Fruit fly (Drosophila melanogaster) whole organism, embryonic: Measurements from ENCODE around the gene CG4615.

Source experiments
- B-H2 ChIP-seq: fragments of 200-800 bp; sonication (Bioruptor generic); optimal IDR thresholded peaks from 2 replicates; lab custom pipeline; 2018; ENCODE audit warnings: missing biosample characterization, mild to moderate bottlenecking, missing genetic modification characterization
- CG10267 ChIP-seq: fragments of 200-800 bp; sonication (Bioruptor generic); optimal IDR thresholded peaks from 2 replicates; lab custom pipeline; 2018; ENCODE audit warnings: missing biosample characterization, mild to moderate bottlenecking, missing genetic modification characterization, moderate library complexity
- CG10274 ChIP-seq: fragments of 200-800 bp; sonication (Bioruptor generic); optimal IDR thresholded peaks from 3 replicates; lab custom pipeline; 2017; ENCODE audit warnings: missing biosample characterization, mild to moderate bottlenecking, missing genetic modification characterization
- CG10654 ChIP-seq: fragments of 200-800 bp; sonication (Bioruptor generic); optimal IDR thresholded peaks from 2 replicates; lab custom pipeline; 2016; ENCODE audit warnings: missing biosample characterization, missing genetic modification characterization
- CG14667 ChIP-seq: fragments of 200-800 bp; sonication (Bioruptor generic); IDR thresholded peaks from 2 replicates; pipeline ENCODE4 v1.3.6; 2022; ENCODE audit warnings: missing biosample characterization, missing genetic modification characterization
- CG17328 ChIP-seq: fragments of 200-800 bp; sonication (Bioruptor generic); IDR thresholded peaks from 2 replicates; pipeline ENCODE4 v1.3.6; 2022; ENCODE audit warnings: missing biosample characterization, missing genetic modification characterization
- CG17568 ChIP-seq: fragments of 200-800 bp; sonication (Bioruptor generic); optimal IDR thresholded peaks from 2 replicates; lab custom pipeline; 2018; ENCODE audit warnings: missing biosample characterization, mild to moderate bottlenecking, missing genetic modification characterization, moderate library complexity
- CG17802 ChIP-seq: fragments of 200-800 bp; sonication (Bioruptor generic); optimal IDR thresholded peaks from 2 replicates; lab custom pipeline; 2018; ENCODE audit warnings: missing biosample characterization, mild to moderate bottlenecking, missing genetic modification characterization, moderate library complexity
- CG17912 ChIP-seq: fragments of 200-800 bp; sonication (Bioruptor generic); optimal IDR thresholded peaks from 2 replicates; lab custom pipeline; 2018; ENCODE audit warnings: missing biosample characterization, mild to moderate bottlenecking, missing genetic modification characterization
- CG30403 ChIP-seq: fragments of 200-800 bp; sonication (Bioruptor generic); optimal IDR thresholded peaks from 3 replicates; lab custom pipeline; 2016; ENCODE audit warnings: missing biosample characterization, missing genetic modification characterization
- CG31224 ChIP-seq: fragments of 200-800 bp; sonication (Bioruptor generic); IDR thresholded peaks from 2 replicates; pipeline ENCODE4 v1.3.6; 2022; ENCODE audit warnings: missing biosample characterization, missing genetic modification characterization
- CG32772 ChIP-seq: fragments of 200-800 bp; sonication (Bioruptor generic); IDR thresholded peaks from 2 replicates; pipeline ENCODE4 v1.3.6; 2022; ENCODE audit warnings: missing biosample characterization, missing genetic modification characterization
- CG34224 ChIP-seq: fragments of 200-800 bp; sonication (Bioruptor generic); IDR thresholded peaks from 3 replicates; pipeline ENCODE4 v1.3.6; 2022; ENCODE audit warnings: missing biosample characterization, missing genetic modification characterization; ENCODE audit not compliant: partially characterized antibody
- CG3847 ChIP-seq: fragments of 200-800 bp; sonication (Bioruptor generic); IDR thresholded peaks from 2 replicates; pipeline ENCODE4 v1.3.6; 2022; ENCODE audit warnings: missing biosample characterization, missing genetic modification characterization
- CG4707 ChIP-seq: fragments of 200-800 bp; sonication (Bioruptor generic); optimal IDR thresholded peaks from 2 replicates; lab custom pipeline; 2018; ENCODE audit warnings: missing biosample characterization, mild to moderate bottlenecking, missing genetic modification characterization, moderate library complexity
- CG7556 ChIP-seq: fragments of 200-800 bp; sonication (Bioruptor generic); optimal IDR thresholded peaks from 2 replicates; lab custom pipeline; 2017; ENCODE audit warnings: missing biosample characterization, mild to moderate bottlenecking, missing genetic modification characterization
- CTCF ChIP-seq: fragments of 200-800 bp; sonication (Bioruptor generic); optimal IDR thresholded peaks from 2 replicates; lab custom pipeline; 2017; ENCODE audit warnings: missing biosample characterization, mild to moderate bottlenecking, missing genetic modification characterization, moderate library complexity
- CrebB ChIP-seq: fragments of 200-800 bp; sonication (Bioruptor generic); optimal IDR thresholded peaks from 3 replicates; lab custom pipeline; 2018; ENCODE audit warnings: missing biosample characterization, mild to moderate bottlenecking, missing genetic modification characterization
- Doc2 ChIP-seq: fragments of 200-800 bp; sonication (Bioruptor generic); IDR thresholded peaks from 2 replicates; pipeline ENCODE4 v1.3.6; 2022; ENCODE audit warnings: missing biosample characterization, missing genetic modification characterization
- Doc3 ChIP-seq: fragments of 200-800 bp; sonication (Bioruptor generic); IDR thresholded peaks from 3 replicates; pipeline ENCODE4 v1.3.6; 2022; ENCODE audit warnings: missing biosample characterization, missing genetic modification characterization; ENCODE audit not compliant: partially characterized antibody
- Fer2 ChIP-seq: fragments of 200-800 bp; sonication (Bioruptor generic); optimal IDR thresholded peaks from 2 replicates; lab custom pipeline; 2018; ENCODE audit warnings: missing biosample characterization, mild to moderate bottlenecking, missing genetic modification characterization, moderate library complexity
- H15 ChIP-seq: fragments of 200-800 bp; sonication (Bioruptor generic); IDR thresholded peaks from 3 replicates; pipeline ENCODE4 v1.3.6; 2022; ENCODE audit warnings: missing biosample characterization, missing genetic modification characterization
- HLHmδ ChIP-seq: fragments of 200-800 bp; sonication (Bioruptor generic); optimal IDR thresholded peaks from 2 replicates; lab custom pipeline; 2018; ENCODE audit warnings: missing biosample characterization, mild to moderate bottlenecking, missing genetic modification characterization, moderate library complexity
- Hey ChIP-seq: fragments of 200-800 bp; sonication (Bioruptor generic); optimal IDR thresholded peaks from 3 replicates; lab custom pipeline; 2018; ENCODE audit warnings: missing biosample characterization, mild to moderate bottlenecking, missing genetic modification characterization
- Hmr ChIP-seq: fragments of 200-800 bp; sonication (Bioruptor generic); optimal IDR thresholded peaks from 3 replicates; lab custom pipeline; 2017; ENCODE audit warnings: mild to moderate bottlenecking, missing biosample characterization, missing genetic modification reagents, missing genetic modification characterization
- Oaz ChIP-seq: fragments of 200-800 bp; sonication (Bioruptor generic); IDR thresholded peaks from 2 replicates; pipeline ENCODE4 v1.3.6; 2022; ENCODE audit warnings: missing biosample characterization, missing genetic modification characterization
- PHDP ChIP-seq: fragments of 200-800 bp; sonication (Bioruptor generic); optimal IDR thresholded peaks from 3 replicates; lab custom pipeline; 2018; ENCODE audit warnings: missing biosample characterization, mild to moderate bottlenecking, missing genetic modification characterization, moderate library complexity
- Sox100B ChIP-seq: fragments of 200-800 bp; sonication (Bioruptor generic); optimal IDR thresholded peaks from 3 replicates; lab custom pipeline; 2018; ENCODE audit warnings: missing biosample characterization, mild to moderate bottlenecking, missing genetic modification characterization
- ac ChIP-seq: fragments of 200-800 bp; sonication (Bioruptor generic); optimal IDR thresholded peaks from 3 replicates; lab custom pipeline; 2017; ENCODE audit warnings: missing biosample characterization, mild to moderate bottlenecking, missing genetic modification characterization
- ato ChIP-seq: fragments of 200-800 bp; sonication (Bioruptor generic); IDR thresholded peaks from 2 replicates; pipeline ENCODE4 v1.3.6; 2022; ENCODE audit warnings: missing biosample characterization, missing genetic modification characterization; ENCODE audit not compliant: partially characterized antibody
- crol ChIP-seq: fragments of 200-800 bp; sonication (Bioruptor generic); IDR thresholded peaks from 2 replicates; pipeline ENCODE4 v1.3.6; 2022; ENCODE audit warnings: missing biosample characterization, missing genetic modification characterization
- da ChIP-seq: fragments of 200-800 bp; sonication (Bioruptor generic); optimal IDR thresholded peaks from 2 replicates; lab custom pipeline; 2016; ENCODE audit warnings: missing biosample characterization, missing genetic modification characterization
- danr ChIP-seq: fragments of 200-800 bp; sonication (Bioruptor generic); IDR thresholded peaks from 2 replicates; pipeline ENCODE4 v1.3.6; 2022; ENCODE audit warnings: missing biosample characterization, missing genetic modification characterization
- dimm ChIP-seq: fragments of 200-800 bp; sonication (Bioruptor generic); IDR thresholded peaks from 2 replicates; pipeline ENCODE4 v1.3.6; 2022; ENCODE audit warnings: missing biosample characterization, missing genetic modification characterization
- disco-r ChIP-seq: fragments of 200-800 bp; sonication (Bioruptor generic); optimal IDR thresholded peaks from 2 replicates; lab custom pipeline; 2016; ENCODE audit warnings: missing biosample characterization, missing genetic modification characterization
- emc ChIP-seq: fragments of 200-800 bp; sonication (Bioruptor generic); optimal IDR thresholded peaks from 2 replicates; lab custom pipeline; 2016; ENCODE audit warnings: missing biosample characterization, missing genetic modification characterization
- fd102C ChIP-seq: fragments of 200-800 bp; sonication (Bioruptor generic); optimal IDR thresholded peaks from 2 replicates; lab custom pipeline; 2018; ENCODE audit warnings: missing biosample characterization, mild to moderate bottlenecking, missing genetic modification characterization, moderate library complexity
- gce ChIP-seq: fragments of 200-800 bp; sonication (Bioruptor generic); IDR thresholded peaks from 3 replicates; pipeline ENCODE4 v1.3.6; 2022; ENCODE audit warnings: missing biosample characterization, missing genetic modification characterization
- gcm ChIP-seq: fragments of 200-800 bp; sonication (Bioruptor generic); optimal IDR thresholded peaks from 2 replicates; lab custom pipeline; 2019; ENCODE audit warnings: missing biosample characterization, mild to moderate bottlenecking, missing genetic modification characterization, moderate library complexity
- ken ChIP-seq: fragments of 200-800 bp; sonication (Bioruptor generic); IDR thresholded peaks from 3 replicates; pipeline ENCODE4 v1.3.6; 2022; ENCODE audit warnings: missing biosample characterization, missing genetic modification characterization
- lola ChIP-seq, 3 experiments: fragments of >200 bp in 2 of 3; fragments of 200-800 bp in 1 of 3; sonication (Bioruptor generic) in 1 of 3; optimal IDR thresholded peaks; 2 replicates each; lab custom pipeline; 2017 to 2019; ENCODE audit warnings: missing biosample characterization in 3 of 3, missing genetic modification characterization in 3 of 3, mild to moderate bottlenecking in 1 of 3, moderate library complexity in 1 of 3
- maf-S ChIP-seq: fragments of 200-800 bp; sonication (Bioruptor generic); optimal IDR thresholded peaks from 2 replicates; lab custom pipeline; 2016; ENCODE audit warnings: missing biosample characterization, missing genetic modification characterization
- odd ChIP-seq: fragments of 200-800 bp; sonication (Bioruptor generic); optimal IDR thresholded peaks from 2 replicates; lab custom pipeline; 2017; ENCODE audit warnings: missing biosample characterization, mild to moderate bottlenecking, missing genetic modification characterization
- pros ChIP-seq: fragments of 200-800 bp; sonication (Bioruptor generic); optimal IDR thresholded peaks from 3 replicates; lab custom pipeline; 2019; ENCODE audit warnings: missing biosample characterization, mild to moderate bottlenecking, missing genetic modification characterization, moderate library complexity
- repo ChIP-seq: fragments of 200-800 bp; sonication (Bioruptor generic); optimal IDR thresholded peaks from 2 replicates; lab custom pipeline; 2016; ENCODE audit warnings: missing biosample characterization, missing genetic modification characterization
- sens-2 ChIP-seq: fragments of 200-800 bp; sonication (Bioruptor generic); IDR thresholded peaks from 2 replicates; pipeline ENCODE4 v1.3.6; 2022; ENCODE audit warnings: missing biosample characterization, missing genetic modification characterization
- sim ChIP-seq: fragments of 200-800 bp; sonication (Bioruptor generic); IDR thresholded peaks from 2 replicates; pipeline ENCODE4 v1.3.6; 2022; ENCODE audit warnings: missing biosample characterization, missing genetic modification characterization
- sisA ChIP-seq: fragments of 200-800 bp; sonication (Bioruptor generic); IDR thresholded peaks from 2 replicates; pipeline ENCODE4 v1.3.6; 2022; ENCODE audit warnings: missing biosample characterization, missing genetic modification characterization
- wor ChIP-seq: fragments of 200-800 bp; sonication (Bioruptor generic); IDR thresholded peaks from 2 replicates; pipeline ENCODE4 v1.3.6; 2022; ENCODE audit warnings: missing biosample characterization, missing genetic modification characterization
- zen2 ChIP-seq: fragments of 200-800 bp; sonication (Bioruptor generic); IDR thresholded peaks from 3 replicates; pipeline ENCODE4 v1.3.6; 2022; ENCODE audit warnings: missing biosample characterization, missing genetic modification characterization; ENCODE audit not compliant: partially characterized antibody

CG4615 gene

DNA sequence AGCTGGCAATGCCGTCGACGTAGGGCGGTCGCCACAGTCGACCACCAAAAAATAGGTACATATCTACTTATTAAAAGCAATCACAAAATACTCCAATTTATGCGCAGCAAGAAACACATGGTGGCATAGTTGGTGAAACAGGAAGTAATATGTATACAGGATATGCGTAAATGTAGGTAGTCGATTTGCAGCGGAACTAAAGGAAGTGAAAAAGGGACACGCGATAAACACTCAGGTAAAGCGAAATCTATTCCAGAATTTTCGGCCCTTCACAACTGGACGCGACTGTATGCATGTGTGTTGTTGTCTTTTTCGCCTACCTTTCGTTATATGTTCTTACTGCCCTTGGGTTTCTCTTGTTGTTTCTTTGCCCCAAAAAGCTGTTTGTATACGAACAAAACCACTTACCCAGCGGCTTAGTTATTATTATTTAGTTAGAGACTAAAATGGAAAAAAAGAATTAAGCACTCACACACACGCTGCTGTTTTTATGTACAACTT, 5.6 kb downstream of the CG4615 start (continued):
- TF ChIP-seq CG30403 (GFP tag; lab: Kevin White, UChicago) = peak; percentile 86
- TF ChIP-seq CG4707 (GFP tag; lab: Kevin White, UChicago) = peak; percentile 44
- TF ChIP-seq CG17912 (GFP tag; lab: Kevin White, UChicago) = peak; percentile 61
- TF ChIP-seq CG14667 (GFP tag; lab: Robert Waterston, UW) = peak; percentile 54
- TF ChIP-seq fd102C (GFP tag; lab: Kevin White, UChicago) = no peak
- TF ChIP-seq Doc3 = no peak
- peak; percentile 15; the same call in 1 of the 2 replicates for TF ChIP-seq Doc2 (GFP tag; lab: Robert Waterston, UW)
- peak; percentile 67; the same call in 1 of the 2 replicates for TF ChIP-seq CG17328 (GFP tag; lab: Robert Waterston, UW)
- TF ChIP-seq CG17802 (tag; lab: Kevin White, UChicago) = peak; percentile 34
- TF ChIP-seq CG7556 (GFP tag; lab: Kevin White, UChicago) = peak; percentile 85
- TF ChIP-seq odd (GFP tag; lab: Kevin White, UChicago) = peak; percentile 75
- TF ChIP-seq H15 (GFP tag; lab: Robert Waterston, UW) = no peak
- TF ChIP-seq Sox100B (GFP tag; lab: Kevin White, UChicago) = peak; percentile 84
- peak; percentile 52 for TF ChIP-seq sisA (GFP tag; lab: Robert Waterston, UW)
- peak; percentile 45; the same call in 1 of the 2 replicates for TF ChIP-seq dimm (GFP tag; lab: Robert Waterston, UW)
- TF ChIP-seq CG32772 (GFP tag; lab: Robert Waterston, UW) = peak; percentile 39
- peak; percentile 73; the same call in 2 of the 3 replicates for TF ChIP-seq ken
- TF ChIP-seq CG10267 (tag; lab: Kevin White, UChicago) = peak; percentile 78
- TF ChIP-seq CrebB (tag; lab: Kevin White, UChicago) = peak; percentile 87
- peak; percentile 89 for TF ChIP-seq Hmr (GFP tag; lab: Kevin White, UChicago)
- peak; percentile 53 for TF ChIP-seq CG10654 (GFP tag; lab: Kevin White, UChicago)
- TF ChIP-seq CG10274 (GFP tag; lab: Kevin White, UChicago) = peak; percentile 76
- TF ChIP-seq PHDP (tag; lab: Kevin White, UChicago) = peak; percentile 85
- TF ChIP-seq da (GFP tag; lab: Kevin White, UChicago) = no peak
- no peak for TF ChIP-seq pros (GFP tag; lab: Kevin White, UChicago)
- peak; percentile 37 for TF ChIP-seq CTCF
- 0 out of 3 replicates have a peak, but pooled peaks have one; percentile 9 for TF ChIP-seq CG34224 (GFP tag; lab: Robert Waterston, UW)
- no peak for TF ChIP-seq zen2 (GFP tag; lab: Robert Waterston, UW)
- TF ChIP-seq emc = peak; percentile 23
- TF ChIP-seq B-H2 (GFP tag; lab: Kevin White, UChicago) = peak; percentile 57
- TF ChIP-seq Oaz = peak; percentile 63
- peak; percentile 70 for TF ChIP-seq Fer2
- TF ChIP-seq sim (GFP tag; lab: Robert Waterston, UW) = no peak
- TF ChIP-seq CG17568 (GFP tag; lab: Kevin White, UChicago) = peak; percentile 86
- TF ChIP-seq sens-2 (GFP tag; lab: Robert Waterston, UW) = 0 out of 2 replicates have a peak, but pooled peaks have one; percentile 54
- peak; percentile 47; the same call in 1 of the 2 replicates for TF ChIP-seq wor (GFP tag; lab: Robert Waterston, UW)

dm6 chrX:7095912-7096494, 6.1 kb downstream of the CG4615 start:
- peak; percentile 66 for TF ChIP-seq ac (GFP tag; lab: Kevin White, UChicago)
- 0 out of 2 replicates have a peak, but pooled peaks have one; percentile 1 for TF ChIP-seq CG3847 (GFP tag; lab: Robert Waterston, UW)
- TF ChIP-seq CG31224 = 0 out of 2 replicates have a peak, but pooled peaks have one; percentile 3
- no peak for TF ChIP-seq lola (GFP tag; optimal IDR thresholded peaks at IDR 0.05; lab: Kevin White, UChicago)
- no peak for TF ChIP-seq Hey (tag; lab: Kevin White, UChicago)
- no peak for TF ChIP-seq gce (GFP tag; lab: Robert Waterston, UW)
- 0 out of 2 replicates have a peak, but pooled peaks have one; percentile 2 for TF ChIP-seq danr (GFP tag; lab: Robert Waterston, UW)
- peak; percentile 14 for TF ChIP-seq HLHmδ (GFP tag; lab: Kevin White, UChicago)
- 0 out of 2 replicates have a peak, but pooled peaks have one; percentile 18 for TF ChIP-seq ato (GFP tag; lab: Robert Waterston, UW)
- TF ChIP-seq CG17328 (GFP tag; lab: Robert Waterston, UW) = no peak
- TF ChIP-seq gcm (GFP tag; lab: Kevin White, UChicago) = no peak
- no peak for TF ChIP-seq repo
- no peak for TF ChIP-seq maf-S (GFP tag; lab: Kevin White, UChicago)
- peak; percentile 86 for TF ChIP-seq crol (GFP tag; lab: Robert Waterston, UW)
- no peak for TF ChIP-seq disco-r
